Fruit fly (Drosophila melanogaster): ENCODE measurements around the gene CG18249.
A peak's percentile ranks its signal among the peaks of the same experiment; 100 is the strongest.

Gene CG18249

dm6 chr3R:8183502-8183901 lies 36.4 kb upstream of the CG18249 start (continued):
- no peak for TF ChIP-seq tx (GFP tag; optimal IDR thresholded peaks at IDR 0.05)
- TF ChIP-seq CG6654 (GFP tag; optimal IDR thresholded peaks at IDR 0.05), result no peak
- TF ChIP-seq Nf-YB (GFP tag; optimal IDR thresholded peaks at IDR 0.05), result peak; percentile 66
- no peak for TF ChIP-seq rib (GFP tag; IDR thresholded peaks at IDR 0.05)
- peak; percentile 60 for TF ChIP-seq Vsx1 (GFP tag; optimal IDR thresholded peaks at IDR 0.05)
- no peak for TF ChIP-seq dmrt99B (tag; optimal IDR thresholded peaks at IDR 0.05)
- no peak for TF ChIP-seq CG11504 (tag; optimal IDR thresholded peaks at IDR 0.05)
- no peak for TF ChIP-seq D19A (tag; optimal IDR thresholded peaks at IDR 0.05)
- TF ChIP-seq CG16863 (GFP tag; optimal IDR thresholded peaks at IDR 0.05), result no peak
- no peak for TF ChIP-seq Mes4 (GFP tag; optimal IDR thresholded peaks at IDR 0.05)
- TF ChIP-seq bbx (GFP tag; IDR thresholded peaks at IDR 0.05; ENCODE audit: partially characterized antibody), result no peak
- no peak for TF ChIP-seq Usf (GFP tag; optimal IDR thresholded peaks at IDR 0.05)
- no peak for TF ChIP-seq Dll (GFP tag; IDR thresholded peaks at IDR 0.05; ENCODE audit: partially characterized antibody)
- no peak for TF ChIP-seq CG6254 (GFP tag; optimal IDR thresholded peaks at IDR 0.05)
- peak; percentile 36 for TF ChIP-seq lab (GFP tag; optimal IDR thresholded peaks at IDR 0.05)
- TF ChIP-seq chm (GFP tag; IDR thresholded peaks at IDR 0.05), result no peak
- TF ChIP-seq mirr (GFP tag; optimal IDR thresholded peaks at IDR 0.05), result peak; percentile 94
- no peak for TF ChIP-seq luna (GFP tag; optimal IDR thresholded peaks at IDR 0.05)
- TF ChIP-seq fd96Cb (tag; optimal IDR thresholded peaks at IDR 0.05), result no peak
- no peak for TF ChIP-seq tna (GFP tag; IDR thresholded peaks at IDR 0.05; ENCODE audit: partially characterized antibody)
- no peak for TF ChIP-seq CG8765 (GFP tag; IDR thresholded peaks at IDR 0.05)
- TF ChIP-seq Dp (GFP tag; optimal IDR thresholded peaks at IDR 0.05), result no peak
- TF ChIP-seq grn (GFP tag; optimal IDR thresholded peaks at IDR 0.05), result peak; percentile 99
- TF ChIP-seq croc (GFP tag; conservative IDR thresholded peaks at IDR 0.05), result no peak
- TF ChIP-seq HHEX (GFP tag; optimal IDR thresholded peaks at IDR 0.05), result no peak
- no peak for TF ChIP-seq CG11560 (tag; IDR thresholded peaks at IDR 0.05)
- TF ChIP-seq Sry-δ (GFP tag; optimal IDR thresholded peaks at IDR 0.05), result no peak
- no peak for TF ChIP-seq dpn (GFP tag; optimal IDR thresholded peaks at IDR 0.05)
- no peak for TF ChIP-seq nom (GFP tag; optimal IDR thresholded peaks at IDR 0.05)
- TF ChIP-seq dimm (GFP tag; IDR thresholded peaks at IDR 0.05), result no peak
- TF ChIP-seq CG11723 (GFP tag; optimal IDR thresholded peaks at IDR 0.05), result no peak
- TF ChIP-seq CG17385 (GFP tag; optimal IDR thresholded peaks at IDR 0.05), result no peak
- no peak for TF ChIP-seq GATAe (GFP tag; conservative IDR thresholded peaks at IDR 0.05)
- TF ChIP-seq zen (tag; optimal IDR thresholded peaks at IDR 0.05), result no peak
- no peak for TF ChIP-seq CG9609 (GFP tag; optimal IDR thresholded peaks at IDR 0.05)
- no peak for TF ChIP-seq mam (GFP tag; optimal IDR thresholded peaks at IDR 0.05)
- no peak for TF ChIP-seq sisA (GFP tag; IDR thresholded peaks at IDR 0.05)

- TF ChIP-seq CG15479 (GFP tag; optimal IDR thresholded peaks at IDR 0.05) (peak; percentile 98), CG5180 (GFP tag; optimal IDR thresholded peaks at IDR 0.05) (no peak), grn (GFP tag; optimal IDR thresholded peaks at IDR 0.05) (peak; percentile 99), CG1529 (GFP tag; optimal IDR thresholded peaks at IDR 0.05) (no peak), Nf-YC (tag; optimal IDR thresholded peaks at IDR 0.05) (peak; percentile 73), ems (GFP tag; optimal IDR thresholded peaks at IDR 0.05) (no peak), pros (GFP tag; optimal IDR thresholded peaks at IDR 0.05) (peak; percentile 18), dmrt99B (tag; optimal IDR thresholded peaks at IDR 0.05) (no peak), aop (GFP tag; IDR thresholded peaks at IDR 0.05) (no peak), zf30C (GFP tag; optimal IDR thresholded peaks at IDR 0.05) (peak; percentile 90), sens (GFP tag) (peak; percentile 75), CG10321 (GFP tag; IDR thresholded peaks at IDR 0.05) (0 out of 2 replicates have a peak, but pooled peaks have one; percentile 30), CG31365 (tag; optimal IDR thresholded peaks at IDR 0.05) (peak; percentile 11), Trl (optimal IDR thresholded peaks at IDR 0.05) (peak in 1 of 2 experiments; percentile 35), Trl (GFP tag; optimal IDR thresholded peaks at IDR 0.05) (no peak), D19A (tag; optimal IDR thresholded peaks at IDR 0.05) (no peak), Mes4 (GFP tag; optimal IDR thresholded peaks at IDR 0.05) (no peak), Nf-YB (GFP tag; optimal IDR thresholded peaks at IDR 0.05) (peak; percentile 85), phol (tag; optimal IDR thresholded peaks at IDR 0.05) (no peak)
Measured at dm6 chr3R:8187446-8188133, 32.4 kb upstream of the CG18249 start.
